Fruit fly (Drosophila melanogaster) whole organism, pupa: ENCODE measurements around the gene CG3982.

Experiments used
- CG12605 ChIP-seq: fragments of 200-800 bp; sonication (Bioruptor generic); IDR thresholded peaks from 2 replicates; pipeline ENCODE4 v1.3.6; 2022; ENCODE audit warnings: missing biosample characterization, missing genetic modification characterization
- CG17806 ChIP-seq: fragments of 200-800 bp; sonication (Bioruptor generic); optimal IDR thresholded peaks from 2 replicates; lab custom pipeline; 2018; ENCODE audit warnings: missing biosample characterization, mild to moderate bottlenecking, missing genetic modification characterization, moderate library complexity
- CG32121 ChIP-seq: fragments of 200-800 bp; sonication (Bioruptor generic); IDR thresholded peaks from 2 replicates; pipeline ENCODE4 v1.3.6; 2022; ENCODE audit warnings: missing biosample characterization, missing genetic modification characterization
- CG34367 ChIP-seq: fragments of 200-800 bp; sonication (Bioruptor generic); optimal IDR thresholded peaks from 2 replicates; lab custom pipeline; 2018; ENCODE audit warnings: missing biosample characterization, mild to moderate bottlenecking, missing genetic modification characterization
- CG4496 ChIP-seq: fragments of 200-800 bp; sonication (Bioruptor generic); IDR thresholded peaks from 3 replicates; pipeline ENCODE4 v1.3.6; 2022; ENCODE audit warnings: missing biosample characterization, missing genetic modification characterization
- D1 ChIP-seq: fragments of 200-800 bp; sonication (Bioruptor generic); optimal IDR thresholded peaks from 2 replicates; lab custom pipeline; 2018; ENCODE audit warnings: missing biosample characterization, mild to moderate bottlenecking, missing genetic modification characterization, moderate library complexity
- EcR ChIP-seq: fragments of 200-800 bp; sonication (Bioruptor generic); optimal IDR thresholded peaks from 3 replicates; lab custom pipeline; 2019; ENCODE audit warnings: missing biosample characterization, missing genetic modification characterization, mild to moderate bottlenecking, moderate library complexity, missing genetic modification reagents
- Pif1B ChIP-seq: fragments of 200-800 bp; sonication (Bioruptor generic); optimal IDR thresholded peaks from 3 replicates; lab custom pipeline; 2016; ENCODE audit warnings: missing biosample characterization, missing genetic modification characterization
- Snoo ChIP-seq: fragments of 200-800 bp; sonication (Bioruptor generic); optimal IDR thresholded peaks from 3 replicates; lab custom pipeline; 2017; ENCODE audit warnings: missing biosample characterization, mild to moderate bottlenecking, missing genetic modification characterization, inconsistent platforms
- rn ChIP-seq: fragments of 200-800 bp; sonication (Bioruptor generic); IDR thresholded peaks from 2 replicates; pipeline ENCODE4 v1.3.6; 2022; ENCODE audit warnings: missing biosample characterization, missing genetic modification characterization

dm6 chr3L:9397156-9397555, 20.0 kb downstream of the CG3982 start:
- TF ChIP-seq rn (GFP tag; lab: Robert Waterston, UW) (no peak), Snoo (no peak), EcR (GFP tag; lab: Kevin White, UChicago) (no peak), CG32121 (GFP tag; lab: Robert Waterston, UW) (peak; percentile 51; the same call in 1 of the 2 replicates), CG17806 (tag; lab: Kevin White, UChicago) (no peak), Pif1B (peak; percentile 12), CG34367 (tag; lab: Kevin White, UChicago) (no peak), CG12605 (GFP tag; lab: Robert Waterston, UW) (no peak), D1 (tag; lab: Kevin White, UChicago) (no peak), CG4496 (GFP tag; lab: Robert Waterston, UW) (peak; percentile 54; the same call in 1 of the 3 replicates)
